Worm (Caenorhabditis elegans) whole organism, L1 larva: Measurements from ENCODE around the gene sri-38.
A peak's percentile ranks its signal among the peaks of the same experiment; 100 is the strongest.

Experiments
- C04F5.9 ChIP-seq: sonication (generic microtip); optimal IDR thresholded peaks from 2 replicates; lab custom pipeline; 2016; ENCODE audit warnings: missing genetic modification characterization, missing compliant biosample characterization
- C34B4.2 ChIP-seq: sonication (generic microtip); optimal IDR thresholded peaks from 2 replicates; lab custom pipeline; 2017; ENCODE audit warnings: mild to moderate bottlenecking, missing genetic modification characterization, missing compliant biosample characterization
- Y116A8C.19 ChIP-seq: sonication (generic microtip); optimal IDR thresholded peaks from 2 replicates; lab custom pipeline; 2016; ENCODE audit warnings: missing compliant biosample characterization, missing genetic modification characterization, borderline replicate concordance
- aly-2 ChIP-seq: fragments of 150-350 bp; optimal IDR thresholded peaks from 2 replicates; lab custom pipeline; 2014; ENCODE audit warnings: missing biosample characterization, missing genetic modification characterization
- ceh-63 ChIP-seq: fragments of 200-800 bp; sonication (Bioruptor generic); optimal IDR thresholded peaks from 2 replicates; lab custom pipeline; 2018; ENCODE audit warnings: mild to moderate bottlenecking, missing genetic modification characterization, missing compliant biosample characterization
- ces-1 ChIP-seq: fragments of 150-350 bp; optimal IDR thresholded peaks from 2 replicates; lab custom pipeline; 2014; ENCODE audit warnings: missing biosample characterization, missing genetic modification reagents, missing genetic modification characterization
- efl-1 ChIP-seq, 4 experiments: fragments of 150-350 bp; optimal IDR thresholded peaks in 3 of 4; peaks in 1 of 4; 1 replicate in 1 of 4; 2 replicates in 3 of 4; lab custom pipeline; 2014; ENCODE audit warnings: missing biosample characterization in 2 of 4, missing genetic modification characterization in 2 of 4, missing genetic modification reagents in 2 of 4
- efl-3 ChIP-seq: fragments of 200-800 bp; sonication (Bioruptor generic); optimal IDR thresholded peaks from 2 replicates; lab custom pipeline; 2018; ENCODE audit warnings: mild to moderate bottlenecking, missing genetic modification characterization, missing compliant biosample characterization
- elt-2 ChIP-seq: sonication (generic microtip); optimal IDR thresholded peaks from 2 replicates; lab custom pipeline; 2016; ENCODE audit warnings: missing genetic modification characterization, mild to moderate bottlenecking, inconsistent platforms, missing compliant biosample characterization, missing genetic modification reagents
- ets-5 ChIP-seq: fragments of 200-800 bp; sonication (Bioruptor generic); IDR thresholded peaks from 2 replicates; pipeline ENCODE4 v1.3.6; 2022; ENCODE audit warnings: missing genetic modification characterization, missing compliant biosample characterization
- fkh-8 ChIP-seq: sonication (generic microtip); optimal IDR thresholded peaks from 2 replicates; lab custom pipeline; 2016; ENCODE audit warnings: mild to moderate bottlenecking, missing genetic modification characterization, missing compliant biosample characterization
- irx-1 ChIP-seq: sonication (generic microtip); optimal IDR thresholded peaks from 2 replicates; lab custom pipeline; 2016; ENCODE audit warnings: missing genetic modification characterization, missing compliant biosample characterization
- jun-1 ChIP-seq: fragments of 150-350 bp; optimal IDR thresholded peaks from 2 replicates; lab custom pipeline; 2014; ENCODE audit warnings: missing biosample characterization, missing genetic modification reagents, missing genetic modification characterization
- lin-15B ChIP-seq: fragments of 150-350 bp; sonication (generic microtip); optimal IDR thresholded peaks from 3 replicates; lab custom pipeline; 2014; ENCODE audit warnings: missing biosample characterization, missing genetic modification characterization
- lin-35 ChIP-seq, 2 experiments: fragments of 150-350 bp; optimal IDR thresholded peaks; 2 replicates each; lab custom pipeline; 2014; ENCODE audit warnings: missing biosample characterization in 2 of 2, missing genetic modification characterization in 2 of 2, missing genetic modification reagents in 2 of 2
- lin-39 ChIP-seq: fragments of 150-350 bp; optimal IDR thresholded peaks from 2 replicates; lab custom pipeline; 2014; ENCODE audit warnings: missing biosample characterization, missing genetic modification reagents, missing genetic modification characterization
- lir-3 ChIP-seq: sonication (generic microtip); optimal IDR thresholded peaks from 2 replicates; lab custom pipeline; 2016; ENCODE audit warnings: mild to moderate bottlenecking, missing genetic modification characterization, moderate library complexity, missing compliant biosample characterization; ENCODE audit not compliant: poor library complexity
- mdl-1 ChIP-seq, 2 experiments: fragments of 150-350 bp; optimal IDR thresholded peaks; 2 replicates each; lab custom pipeline; 2014 to 2017; ENCODE audit warnings: missing biosample characterization in 2 of 2, missing genetic modification characterization in 2 of 2, inconsistent platforms in 1 of 2
- nhr-12 ChIP-seq: sonication (generic microtip); optimal IDR thresholded peaks from 2 replicates; lab custom pipeline; 2017; ENCODE audit warnings: missing biosample characterization, missing genetic modification characterization
- nhr-19 ChIP-seq: fragments of 200-800 bp; sonication (Bioruptor generic); conservative IDR thresholded peaks from 2 replicates; pipeline ENCODE4 v1.3.6; 2022; ENCODE audit warnings: missing genetic modification characterization, missing compliant biosample characterization
- nhr-84 ChIP-seq: sonication (generic microtip); optimal IDR thresholded peaks from 2 replicates; lab custom pipeline; 2017; ENCODE audit warnings: missing biosample characterization, missing genetic modification characterization
- pag-3 ChIP-seq: sonication (generic microtip); optimal IDR thresholded peaks from 2 replicates; lab custom pipeline; 2017; ENCODE audit warnings: missing genetic modification characterization, mild to moderate bottlenecking, missing compliant biosample characterization, antibody characterized with exemption, borderline replicate concordance; ENCODE audit not compliant: insufficient read depth
- pax-3 ChIP-seq: fragments of 200-800 bp; sonication (Bioruptor generic); optimal IDR thresholded peaks from 2 replicates; lab custom pipeline; 2018; ENCODE audit warnings: mild to moderate bottlenecking, missing genetic modification characterization, moderate library complexity, missing compliant biosample characterization
- rnt-1 ChIP-seq: sonication (generic microtip); optimal IDR thresholded peaks from 2 replicates; lab custom pipeline; 2016; ENCODE audit warnings: mild to moderate bottlenecking, missing genetic modification characterization, moderate library complexity, missing compliant biosample characterization
- unc-130 ChIP-seq: fragments of 150-350 bp; optimal IDR thresholded peaks from 2 replicates; lab custom pipeline; 2017; ENCODE audit warnings: missing biosample characterization, missing genetic modification characterization, inconsistent platforms
- unc-86 ChIP-seq: sonication (generic microtip); optimal IDR thresholded peaks from 2 replicates; lab custom pipeline; 2016; ENCODE audit warnings: missing genetic modification characterization, missing compliant biosample characterization
- unc-98 ChIP-seq: fragments of 200-800 bp; sonication (Bioruptor generic); IDR thresholded peaks from 2 replicates; pipeline ENCODE4 v1.3.6; 2022; ENCODE audit warnings: missing genetic modification characterization, missing compliant biosample characterization
- vab-15 ChIP-seq: sonication (generic microtip); optimal IDR thresholded peaks from 2 replicates; lab custom pipeline; 2017; ENCODE audit warnings: missing genotype, mild to moderate bottlenecking, missing genetic modification characterization, missing compliant biosample characterization
- ztf-4 ChIP-seq: fragments of 150-350 bp; optimal IDR thresholded peaks from 2 replicates; lab custom pipeline; 2014; ENCODE audit warnings: missing biosample characterization, missing genetic modification characterization

sri-38 gene

ce11 chrII:2570384-2570964, 40.2 kb upstream of the sri-38 start:
- TF ChIP-seq efl-3 (GFP tag; lab: Kevin White, UChicago) (peak; percentile 23), irx-1 (tag; lab: Kevin White, UChicago) (peak; percentile 29)
- TF ChIP-seq, all 84 proteins: peak for 2; not testable (repeated sequence) for 82

ce11 chrII:2578216-2578615, 32.4 kb upstream of the sri-38 start:
- TF ChIP-seq mdl-1 (tag; optimal IDR thresholded peaks at IDR 0.05; lab: Kevin White, UChicago) (no peak), lin-15B (no peak), efl-1 (optimal IDR thresholded peaks at IDR 0.05; lab: Kevin White, UChicago) (no peak), efl-1 (GFP tag; optimal IDR thresholded peaks at IDR 0.05 in 1 of 2; lab: Kevin White, UChicago) (peak in 1 of 2 experiments; percentile 5), rnt-1 (tag; lab: Kevin White, UChicago) (no peak)

DNA sequence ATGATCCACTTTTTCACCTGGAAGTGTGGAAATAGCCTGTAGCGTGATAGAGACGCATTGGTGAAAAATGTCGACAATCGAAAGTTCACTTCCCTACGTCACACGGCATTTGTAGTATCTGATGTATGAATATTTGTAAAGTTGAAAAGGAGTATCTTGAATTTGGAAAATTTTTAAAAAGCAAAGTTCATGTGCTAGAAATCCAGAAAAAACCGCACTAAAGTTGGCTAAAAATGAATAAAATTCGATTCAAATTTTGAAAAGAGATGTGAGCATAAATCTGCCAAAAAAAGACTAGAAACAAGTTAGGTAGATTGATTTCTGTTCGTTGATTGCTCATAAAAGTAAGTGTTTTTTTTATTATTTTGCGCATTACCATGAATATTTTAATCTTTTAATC, 27.6 kb upstream of the sri-38 start, which contains the start of gene sri-74:
TSS of gene sri-74 (minus strand) at position 101 of the 400 bp plus-strand sequence.
- no peak for TF ChIP-seq aly-2 (tag; lab: Kevin White, UChicago)
- TF ChIP-seq fkh-8 (tag; lab: Kevin White, UChicago): no peak
- TF ChIP-seq ztf-4 (tag; lab: Kevin White, UChicago): no peak
- no peak for TF ChIP-seq unc-130
- no peak for TF ChIP-seq lir-3 (tag; lab: Kevin White, UChicago)
- TF ChIP-seq pag-3: no peak
- no peak for TF ChIP-seq nhr-19 (GFP tag; lab: Robert Waterston, UW)
- no peak for TF ChIP-seq unc-86
- TF ChIP-seq ceh-63 (GFP tag; lab: Kevin White, UChicago): no peak
- no peak for TF ChIP-seq ets-5 (GFP tag; lab: Robert Waterston, UW)
- no peak for TF ChIP-seq C34B4.2 (tag; lab: Kevin White, UChicago)
- no peak for TF ChIP-seq unc-98 (GFP tag; lab: Robert Waterston, UW)
- no peak for TF ChIP-seq nhr-84 (tag; lab: Kevin White, UChicago)
- TF ChIP-seq Y116A8C.19: no peak
- no peak for TF ChIP-seq pax-3 (tag; lab: Kevin White, UChicago)
- no peak for TF ChIP-seq irx-1 (tag; lab: Kevin White, UChicago)
- TF ChIP-seq lin-39 (tag; lab: Kevin White, UChicago): no peak
- TF ChIP-seq nhr-12 (tag; lab: Kevin White, UChicago): no peak

DNA sequence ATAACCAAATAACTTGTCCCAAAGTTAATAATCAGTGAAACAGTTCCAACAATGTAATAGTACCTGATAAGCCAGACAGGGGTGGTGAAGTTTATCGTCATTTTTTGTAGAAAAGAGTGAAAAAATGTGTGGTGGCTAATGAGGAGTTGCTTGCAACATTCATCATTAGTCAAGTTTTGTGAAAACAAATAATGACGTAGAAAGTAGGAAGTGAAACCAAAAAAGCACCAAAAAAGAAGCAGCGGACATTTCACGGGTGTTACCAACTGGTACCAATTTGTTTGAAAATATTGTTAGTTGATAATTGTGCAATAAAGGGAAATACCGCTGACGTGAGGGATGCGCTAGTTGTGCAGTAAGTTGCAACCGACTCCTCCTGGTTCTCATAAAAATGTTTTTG, 25.2 kb upstream of the sri-38 start, which contains the start of gene sri-36:
TSS of gene sri-36 (minus strand) at position 101 of the 400 bp plus-strand sequence.
- TF ChIP-seq jun-1 (tag; lab: Kevin White, UChicago) (no peak), ces-1 (no peak), nhr-84 (tag; lab: Kevin White, UChicago) (no peak), C04F5.9 (no peak), lin-35 (GFP tag; optimal IDR thresholded peaks at IDR 0.05; lab: Kevin White, UChicago) (no peak)
- TF ChIP-seq, all 84 proteins: peak for 0

- no peak for TF ChIP-seq vab-15
- TF ChIP-seq elt-2 (tag; lab: Kevin White, UChicago): peak; percentile 96
- TF ChIP-seq efl-1 (optimal IDR thresholded peaks at IDR 0.05; lab: Kevin White, UChicago): no peak
- TF ChIP-seq efl-1 (GFP tag; optimal IDR thresholded peaks at IDR 0.05 in 1 of 2; lab: Kevin White, UChicago): peak in 1 of 2 experiments; percentile 74
- peak in 1 of 2 experiments; percentile 12 for TF ChIP-seq lin-35 (GFP tag; optimal IDR thresholded peaks at IDR 0.05; lab: Kevin White, UChicago)
- peak; percentile 52 for TF ChIP-seq jun-1 (tag; lab: Kevin White, UChicago)
- TF ChIP-seq, all 84 proteins: peak for 4
Observed at ce11 chrII:2586861-2587554, 23.7 kb upstream of the sri-38 start, which contains the start of the genes F33H12.7 and sri-39. Gene F33H12.7, minus strand, starts transcription at chrII:2586911. Gene sri-39, plus strand, starts transcription at chrII:2587504.
